Fruit fly (Drosophila melanogaster): Measurements from ENCODE around the gene Edem2.

The Edem2 gene

dm6 chr2L:13222225-13222648 is 30.2 kb downstream of the Edem2 start, which contains the start of the genes Ski6 and CG16812 (continued):
- TF ChIP-seq CG16863 (GFP tag; optimal IDR thresholded peaks at IDR 0.05) (no peak), dati (GFP tag; IDR thresholded peaks at IDR 0.05) (no peak), Dp (GFP tag; optimal IDR thresholded peaks at IDR 0.05) (peak; percentile 57), trem (tag; optimal IDR thresholded peaks at IDR 0.05) (peak; percentile 89), CG2678 (tag; optimal IDR thresholded peaks at IDR 0.05) (no peak), CG34422 (GFP tag; IDR thresholded peaks at IDR 0.05) (no peak), Eip74EF (GFP tag; optimal IDR thresholded peaks at IDR 0.05) (no peak), CG3163 (GFP tag; optimal IDR thresholded peaks at IDR 0.05) (no peak), ac (GFP tag; optimal IDR thresholded peaks at IDR 0.05) (no peak), CG6791 (GFP tag; IDR thresholded peaks at IDR 0.05; ENCODE audit: partially characterized antibody) (peak; percentile 35; the same call in 1 of the 3 replicates), Dfd (GFP tag; optimal IDR thresholded peaks at IDR 0.05) (no peak), maf-S (GFP tag; optimal IDR thresholded peaks at IDR 0.05) (no peak), H15 (GFP tag; IDR thresholded peaks at IDR 0.05) (peak; percentile 42; the same call in 1 of the 3 replicates), nau (GFP tag; optimal IDR thresholded peaks at IDR 0.05) (no peak), lola (GFP tag; optimal IDR thresholded peaks at IDR 0.05) (peak in 1 of 3 experiments; percentile 71), CG16815 (GFP tag; optimal IDR thresholded peaks at IDR 0.05) (peak; percentile 60), bowl (GFP tag; IDR thresholded peaks at IDR 0.05) (no peak), Hr51 (GFP tag; optimal IDR thresholded peaks at IDR 0.05) (no peak), fd96Cb (tag; optimal IDR thresholded peaks at IDR 0.05) (peak; percentile 61), wek (GFP tag; optimal IDR thresholded peaks at IDR 0.05) (peak; percentile 93), CG17568 (GFP tag; optimal IDR thresholded peaks at IDR 0.05) (peak; percentile 83), Oli (tag; optimal IDR thresholded peaks at IDR 0.05) (peak; percentile 42), CG11456 (GFP tag; IDR thresholded peaks at IDR 0.05) (no peak), CG10321 (GFP tag; IDR thresholded peaks at IDR 0.05) (no peak), slp2 (GFP tag; optimal IDR thresholded peaks at IDR 0.05) (no peak), Sin3A (optimal IDR thresholded peaks at IDR 0.05) (no peak), CG8478 (optimal IDR thresholded peaks at IDR 0.05) (no peak), ind (GFP tag; optimal IDR thresholded peaks at IDR 0.05) (peak; percentile 72), CG8765 (GFP tag; IDR thresholded peaks at IDR 0.05) (no peak), kay (GFP tag; optimal IDR thresholded peaks at IDR 0.05) (peak; percentile 52), Atf3 (GFP tag; optimal IDR thresholded peaks at IDR 0.05) (no peak), Fer3 (tag; optimal IDR thresholded peaks at IDR 0.05) (peak; percentile 82), shn (GFP tag; optimal IDR thresholded peaks at IDR 0.05) (no peak), CG15479 (GFP tag; optimal IDR thresholded peaks at IDR 0.05) (no peak), CG6683 (GFP tag; optimal IDR thresholded peaks at IDR 0.05) (no peak), ci (GFP tag; IDR thresholded peaks at IDR 0.05) (0 out of 3 replicates have a peak, but pooled peaks have one; percentile 20), scrt (GFP tag; optimal IDR thresholded peaks at IDR 0.05) (no peak), CG2116 (GFP tag; optimal IDR thresholded peaks at IDR 0.05) (peak; percentile 65), salm (tag; optimal IDR thresholded peaks at IDR 0.05) (peak; percentile 20), esg (GFP tag; conservative IDR thresholded peaks at IDR 0.05) (peak; percentile 43), CG13894 (tag; optimal IDR thresholded peaks at IDR 0.05) (no peak), chinmo (GFP tag; IDR thresholded peaks at IDR 0.05; ENCODE audit: partially characterized antibody) (no peak), CG10267 (tag; optimal IDR thresholded peaks at IDR 0.05) (peak; percentile 97), sim (GFP tag; IDR thresholded peaks at IDR 0.05) (no peak), Meics (GFP tag; optimal IDR thresholded peaks at IDR 0.05) (peak; percentile 48), lilli (GFP tag; optimal IDR thresholded peaks at IDR 0.05) (peak; percentile 77), CG31365 (tag; optimal IDR thresholded peaks at IDR 0.05) (no peak), jumu (GFP tag; optimal IDR thresholded peaks at IDR 0.05) (no peak), CG3407 (GFP tag; optimal IDR thresholded peaks at IDR 0.05) (peak; percentile 34), Scr (GFP tag; IDR thresholded peaks at IDR 0.05; ENCODE audit: partially characterized antibody) (0 out of 2 replicates have a peak, but pooled peaks have one; percentile 37), Rx (GFP tag; IDR thresholded peaks at IDR 0.05) (0 out of 2 replicates have a peak, but pooled peaks have one; percentile 41)
